Fruit fly (Drosophila melanogaster) whole organism, prepupa: ENCODE measurements around the gene mei-P26.

Source experiments
- CG10669 ChIP-seq: fragments of 200-800 bp; sonication (Bioruptor generic); optimal IDR thresholded peaks from 3 replicates; lab custom pipeline; 2018; ENCODE audit warnings: missing biosample characterization, mild to moderate bottlenecking, missing genetic modification characterization, moderate library complexity
- CG11762 ChIP-seq: fragments of 200-800 bp; sonication (Bioruptor generic); optimal IDR thresholded peaks from 3 replicates; lab custom pipeline; 2016; ENCODE audit warnings: missing biosample characterization, missing genetic modification characterization; ENCODE audit not compliant: insufficient read depth
- CG11902 ChIP-seq: fragments of 200-800 bp; sonication (Bioruptor generic); optimal IDR thresholded peaks from 3 replicates; lab custom pipeline; 2016; ENCODE audit warnings: missing biosample characterization, missing genetic modification characterization
- CG16779 ChIP-seq: fragments of 200-800 bp; sonication (Bioruptor generic); optimal IDR thresholded peaks from 3 replicates; lab custom pipeline; 2017; ENCODE audit warnings: missing biosample characterization, mild to moderate bottlenecking, missing genetic modification characterization
- CG32006 ChIP-seq: fragments of 200-800 bp; sonication (Bioruptor generic); optimal IDR thresholded peaks from 3 replicates; lab custom pipeline; 2017; ENCODE audit warnings: missing biosample characterization, mild to moderate bottlenecking, missing genetic modification characterization
- CG6854 ChIP-seq: fragments of 200-800 bp; sonication (Bioruptor generic); optimal IDR thresholded peaks from 2 replicates; lab custom pipeline; 2017; ENCODE audit warnings: missing biosample characterization, mild to moderate bottlenecking, missing genetic modification characterization
- CG8119 ChIP-seq: fragments of 200-800 bp; sonication (Bioruptor generic); IDR thresholded peaks from 3 replicates; pipeline ENCODE4 v1.3.6; 2022; ENCODE audit warnings: missing biosample characterization, missing genetic modification characterization
- Hr4 ChIP-seq: fragments of 200-800 bp; sonication (Bioruptor generic); optimal IDR thresholded peaks from 3 replicates; lab custom pipeline; 2016; ENCODE audit warnings: missing biosample characterization, missing genetic modification characterization
- Smox ChIP-seq: fragments of 200-800 bp; sonication (Bioruptor generic); optimal IDR thresholded peaks from 3 replicates; lab custom pipeline; 2016; ENCODE audit warnings: missing biosample characterization, missing genetic modification characterization
- achi ChIP-seq: fragments of 200-800 bp; sonication (Bioruptor generic); optimal IDR thresholded peaks from 3 replicates; lab custom pipeline; 2016; ENCODE audit warnings: missing biosample characterization, missing genetic modification characterization
- pdm3 ChIP-seq: fragments of 200-800 bp; sonication (Bioruptor generic); optimal IDR thresholded peaks from 3 replicates; lab custom pipeline; 2016; ENCODE audit warnings: missing biosample characterization, missing genetic modification characterization
- salr ChIP-seq, 2 experiments: fragments of 200-800 bp; sonication (Bioruptor generic); optimal IDR thresholded peaks; 3 replicates each; lab custom pipeline; 2016 to 2018; ENCODE audit warnings: missing biosample characterization in 2 of 2, missing genetic modification characterization in 2 of 2, mild to moderate bottlenecking in 1 of 2
- svp ChIP-seq: fragments of 200-800 bp; sonication (Bioruptor generic); peaks from one replicate; lab custom pipeline; 2016; ENCODE audit warnings: missing biosample characterization, missing genetic modification characterization

- no peak for TF ChIP-seq Hr4
- no peak for TF ChIP-seq Smox (GFP tag; lab: Kevin White, UChicago)
- TF ChIP-seq achi (GFP tag; lab: Kevin White, UChicago) = no peak
- TF ChIP-seq CG16779 = no peak
- TF ChIP-seq CG11902 = no peak
- no peak for TF ChIP-seq CG11762 (GFP tag; lab: Kevin White, UChicago)
- TF ChIP-seq CG10669 (GFP tag; lab: Kevin White, UChicago) = no peak
- TF ChIP-seq CG6854 (GFP tag; lab: Kevin White, UChicago) = no peak
- TF ChIP-seq pdm3 = no peak
- no peak for TF ChIP-seq salr (GFP tag; optimal IDR thresholded peaks at IDR 0.05; lab: Kevin White, UChicago)
- no peak for TF ChIP-seq svp (GFP tag; lab: Kevin White, UChicago)
- no peak for TF ChIP-seq CG8119
- TF ChIP-seq CG32006 (GFP tag; lab: Kevin White, UChicago) = no peak
Observed at dm6 chrX:9158366-9158765, 4.7 kb upstream of the mei-P26 start, which contains the start of the genes Ost48 and Dlip1.
